Worm (Caenorhabditis elegans) whole organism, young adult: ENCODE data around the gene dhs-20.

ENCODE experiments used
- F37B4.10 ChIP-seq: fragments of 200-800 bp; sonication (Bioruptor generic); IDR thresholded peaks from 2 replicates; pipeline ENCODE4 v1.3.6; 2022; ENCODE audit warnings: missing genetic modification characterization, missing compliant biosample characterization
- Y79H2A.3 ChIP-seq: fragments of 200-800 bp; sonication (Bioruptor generic); conservative IDR thresholded peaks from 2 replicates; pipeline ENCODE4 v1.3.6; 2022; ENCODE audit warnings: missing genetic modification reagents, missing genetic modification characterization, missing compliant biosample characterization
- attf-6 ChIP-seq: fragments of 200-800 bp; sonication (Bioruptor generic); IDR thresholded peaks from 2 replicates; pipeline ENCODE4 v1.3.6; 2022; ENCODE audit warnings: missing genetic modification reagents, missing genetic modification characterization, missing compliant biosample characterization
- him-1 ChIP-seq: sonication (generic microtip); optimal IDR thresholded peaks from 2 replicates; lab custom pipeline; 2016; ENCODE audit warnings: missing genotype, missing genetic modification reagents, missing genetic modification characterization, missing compliant biosample characterization
- madf-8 ChIP-seq: fragments of 200-800 bp; sonication (Bioruptor generic); conservative IDR thresholded peaks from 2 replicates; pipeline ENCODE4 v1.3.6; 2022; ENCODE audit warnings: missing genetic modification reagents, missing genetic modification characterization, missing compliant biosample characterization
- nfya-1 ChIP-seq: sonication (generic microtip); optimal IDR thresholded peaks from 2 replicates; lab custom pipeline; 2017; ENCODE audit warnings: antibody characterized with exemption, missing compliant biosample characterization, missing genetic modification characterization, borderline replicate concordance; ENCODE audit not compliant: insufficient read depth
- snpc-4 ChIP-seq, 5 experiments: fragments of 150-350 bp in 1 of 5; sonication (generic microtip) in 4 of 5; optimal IDR thresholded peaks; 2 replicates each; lab custom pipeline; 2014 to 2018; ENCODE audit warnings: missing genetic modification characterization in 5 of 5, missing biosample characterization in 3 of 5, antibody characterized with exemption in 2 of 5, mild to moderate bottlenecking in 2 of 5, missing compliant biosample characterization in 2 of 5, missing genotype in 2 of 5, moderate library complexity in 2 of 5, missing genetic modification reagents in 1 of 5

DNA sequence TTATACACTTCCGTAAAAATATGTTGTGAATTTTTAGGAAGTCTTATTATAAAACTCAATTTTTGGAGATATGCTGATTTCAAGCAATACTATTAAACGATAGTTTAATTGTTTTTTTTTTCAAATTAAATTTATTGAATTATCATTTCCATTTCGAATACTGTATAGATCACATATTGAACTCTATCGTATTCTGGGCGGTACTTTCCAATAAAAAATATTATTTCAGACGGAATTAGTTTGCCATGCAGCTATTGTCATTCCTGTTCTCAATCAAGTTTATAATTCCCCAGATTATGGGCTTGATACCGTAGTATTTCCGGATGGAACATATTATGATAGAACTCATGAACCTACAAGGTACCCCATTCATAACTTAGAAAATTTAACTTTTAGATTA, 29.8 kb downstream of the dhs-20 start:
- TF ChIP-seq snpc-4 (GFP tag; optimal IDR thresholded peaks at IDR 0.05; lab: Kevin White, UChicago) (no peak), snpc-4 (tag; optimal IDR thresholded peaks at IDR 0.05; lab: Kevin White, UChicago) (no peak), Y79H2A.3 (no peak), attf-6 (GFP tag; lab: Robert Waterston, UW) (no peak), F37B4.10 (GFP tag; lab: Robert Waterston, UW) (no peak), nfya-1 (tag; lab: Kevin White, UChicago) (no peak), him-1 (tag; lab: Kevin White, UChicago) (no peak), madf-8 (no peak)
